Worm (Caenorhabditis elegans) whole organism, late embryonic: Measurements from ENCODE around the gene Y105C5B.8.

Source experiments
- ama-1 ChIP-seq: fragments of 150-350 bp; optimal IDR thresholded peaks from 2 replicates; lab custom pipeline; 2014
- ceh-22 ChIP-seq: sonication (generic microtip); optimal IDR thresholded peaks from 2 replicates; lab custom pipeline; 2017; ENCODE audit warnings: missing biosample characterization, missing genetic modification characterization
- dmd-4 ChIP-seq: sonication (generic microtip); optimal IDR thresholded peaks from 2 replicates; lab custom pipeline; 2016; ENCODE audit warnings: borderline replicate concordance, missing genetic modification characterization, missing compliant biosample characterization
- gmeb-2 ChIP-seq: sonication (generic microtip); optimal IDR thresholded peaks from 2 replicates; lab custom pipeline; 2016; ENCODE audit warnings: missing genetic modification characterization, inconsistent platforms, missing compliant biosample characterization
- pha-4 ChIP-seq: fragments of 150-350 bp; optimal IDR thresholded peaks from 2 replicates; lab custom pipeline; 2018; ENCODE audit warnings: missing biosample characterization, missing genetic modification reagents, missing genetic modification characterization
- pqm-1 ChIP-seq: sonication (generic microtip); optimal IDR thresholded peaks from 2 replicates; lab custom pipeline; 2016; ENCODE audit warnings: missing genetic modification characterization, missing compliant biosample characterization
- ref-2 ChIP-seq: sonication (generic microtip); optimal IDR thresholded peaks from 2 replicates; lab custom pipeline; 2016; ENCODE audit warnings: missing genetic modification characterization, missing compliant biosample characterization
- tbx-2 ChIP-seq: sonication (generic microtip); optimal IDR thresholded peaks from 2 replicates; lab custom pipeline; 2016; ENCODE audit warnings: missing genetic modification characterization, missing compliant biosample characterization

DNA sequence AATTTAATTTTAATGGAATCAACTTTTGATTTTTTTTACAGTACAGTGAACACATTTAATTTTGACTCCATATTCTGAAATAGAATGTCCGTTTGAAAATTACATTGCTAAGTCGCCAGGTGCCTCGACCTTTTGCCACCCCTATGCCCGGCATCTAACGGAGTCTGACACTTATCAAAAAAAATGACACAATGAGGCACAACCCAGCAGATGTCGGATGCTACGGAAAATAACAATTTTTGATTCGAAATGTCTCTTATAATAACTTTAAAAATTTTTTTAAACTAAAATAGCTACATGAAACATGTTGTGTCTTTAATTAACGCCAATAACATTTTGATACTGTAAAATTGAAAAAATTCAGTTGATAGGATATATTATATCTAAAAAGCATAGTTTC, 28.7 kb upstream of the Y105C5B.8 start:
- TF ChIP-seq ceh-22 (tag; lab: Kevin White, UChicago) (no peak), ama-1 (lab: Kevin White, UChicago) (no peak), pha-4 (tag; lab: Kevin White, UChicago) (no peak), dmd-4 (tag; lab: Kevin White, UChicago) (no peak), tbx-2 (tag; lab: Kevin White, UChicago) (no peak), ref-2 (tag; lab: Kevin White, UChicago) (no peak), pqm-1 (tag; lab: Kevin White, UChicago) (no peak), gmeb-2 (no peak)
